Fruit fly (Drosophila melanogaster) whole organism, adult: ENCODE data around the gene CG7945.
A peak's percentile ranks its signal among the peaks of the same experiment; 100 is the strongest.

Experiments
- CG11617 ChIP-seq: fragments of 200-800 bp; sonication (Bioruptor generic); optimal IDR thresholded peaks from 2 replicates; lab custom pipeline; 2017; ENCODE audit warnings: mild to moderate bottlenecking, missing biosample characterization, missing genetic modification reagents, missing genetic modification characterization
- CG12768 ChIP-seq: fragments of 200-800 bp; sonication (Bioruptor generic); optimal IDR thresholded peaks from 2 replicates; lab custom pipeline; 2017; ENCODE audit warnings: missing biosample characterization, missing genetic modification characterization, mild to moderate bottlenecking, moderate library complexity, missing genetic modification reagents
- CG14711 ChIP-seq: fragments of 200-800 bp; sonication (Bioruptor generic); optimal IDR thresholded peaks from 2 replicates; lab custom pipeline; 2018; ENCODE audit warnings: missing biosample characterization, mild to moderate bottlenecking, missing genetic modification characterization, moderate library complexity
- CG33017 ChIP-seq: fragments of 200-800 bp; sonication (Bioruptor generic); optimal IDR thresholded peaks from 2 replicates; lab custom pipeline; 2018; ENCODE audit warnings: missing biosample characterization, mild to moderate bottlenecking, missing genetic modification characterization, moderate library complexity
- CG7045 ChIP-seq: fragments of 200-800 bp; sonication (Bioruptor generic); optimal IDR thresholded peaks from 2 replicates; lab custom pipeline; 2017; ENCODE audit warnings: missing biosample characterization, mild to moderate bottlenecking, missing genetic modification characterization
- CG7101 ChIP-seq: fragments of 200-800 bp; sonication (Bioruptor generic); optimal IDR thresholded peaks from 2 replicates; lab custom pipeline; 2018; ENCODE audit warnings: missing biosample characterization, mild to moderate bottlenecking, missing genetic modification characterization, moderate library complexity
- Hr96 ChIP-seq: fragments of 200-800 bp; sonication (Bioruptor generic); optimal IDR thresholded peaks from 2 replicates; lab custom pipeline; 2016; ENCODE audit warnings: missing biosample characterization, missing genetic modification characterization
- Mnt ChIP-seq: fragments of 200-800 bp; sonication (Bioruptor generic); optimal IDR thresholded peaks from 2 replicates; lab custom pipeline; 2016; ENCODE audit warnings: missing biosample characterization, mild to moderate bottlenecking, missing genetic modification characterization
- bab1 ChIP-seq: fragments of 200-800 bp; sonication (Bioruptor generic); optimal IDR thresholded peaks from 3 replicates; lab custom pipeline; 2019; ENCODE audit warnings: missing biosample characterization, mild to moderate bottlenecking, missing genetic modification characterization, moderate library complexity
- kay ChIP-seq: fragments of 200-800 bp; sonication (Bioruptor generic); peaks from one replicate; lab custom pipeline; 2016; ENCODE audit warnings: missing biosample characterization, missing genetic modification characterization, borderline replicate concordance
- ovo ChIP-seq: fragments of 200-800 bp; sonication (Bioruptor generic); optimal IDR thresholded peaks from 2 replicates; lab custom pipeline; 2016; ENCODE audit warnings: missing biosample characterization, missing genetic modification characterization
- pad ChIP-seq: fragments of 200-800 bp; sonication (Bioruptor generic); optimal IDR thresholded peaks from 3 replicates; lab custom pipeline; 2017; ENCODE audit warnings: missing biosample characterization, missing genetic modification characterization, mild to moderate bottlenecking, moderate library complexity, missing genetic modification reagents
- tj ChIP-seq: fragments of 200-800 bp; sonication (Bioruptor generic); optimal IDR thresholded peaks from 3 replicates; lab custom pipeline; 2017; ENCODE audit warnings: missing biosample characterization, mild to moderate bottlenecking, missing genetic modification characterization, moderate library complexity
- toe ChIP-seq: fragments of 200-800 bp; sonication (Bioruptor generic); optimal IDR thresholded peaks from 2 replicates; lab custom pipeline; 2016; ENCODE audit warnings: missing biosample characterization, missing genetic modification characterization

- TF ChIP-seq CG12768 (GFP tag; lab: Kevin White, UChicago): no peak
- peak; percentile 64 for TF ChIP-seq kay (GFP tag; lab: Kevin White, UChicago)
- no peak for TF ChIP-seq Hr96 (GFP tag; lab: Kevin White, UChicago)
- no peak for TF ChIP-seq bab1 (GFP tag; lab: Kevin White, UChicago)
- no peak for TF ChIP-seq CG7101 (tag; lab: Kevin White, UChicago)
- TF ChIP-seq CG7045 (GFP tag; lab: Kevin White, UChicago): no peak
- no peak for TF ChIP-seq CG33017
- no peak for TF ChIP-seq Mnt (GFP tag; lab: Kevin White, UChicago)
- no peak for TF ChIP-seq CG14711 (tag; lab: Kevin White, UChicago)
- TF ChIP-seq toe (GFP tag; lab: Kevin White, UChicago): no peak
- TF ChIP-seq tj (GFP tag; lab: Kevin White, UChicago): no peak
- TF ChIP-seq ovo (GFP tag; lab: Kevin White, UChicago): no peak
- TF ChIP-seq CG11617 (GFP tag; lab: Kevin White, UChicago): no peak
- no peak for TF ChIP-seq pad
Observed at dm6 chr3L:15547187-15547790, 23.4 kb upstream of the CG7945 start.
